Worm (Caenorhabditis elegans) whole organism, mixed stage, embryonic: ENCODE measurements around the gene spig-7.

ENCODE experiments used
- drap-1 ChIP-seq: fragments of 200-800 bp; sonication (Bioruptor generic); optimal IDR thresholded peaks from 3 replicates; lab custom pipeline; 2018; ENCODE audit warnings: mild to moderate bottlenecking, missing genetic modification characterization, missing compliant biosample characterization
- lsy-2 ChIP-seq: fragments of 150-350 bp; optimal IDR thresholded peaks from 2 replicates; lab custom pipeline; 2014; ENCODE audit warnings: missing biosample characterization, missing genetic modification characterization
- pha-4 ChIP-seq: fragments of 150-350 bp; optimal IDR thresholded peaks from 2 replicates; lab custom pipeline; 2018; ENCODE audit warnings: missing biosample characterization, missing genetic modification reagents, missing genetic modification characterization

ce11 chrV:1447079-1447478, 47.5 kb upstream of the spig-7 start, which contains the start of gene cnc-4:
- TF ChIP-seq lsy-2 (tag; lab: Kevin White, UChicago) (no peak), pha-4 (tag; lab: Kevin White, UChicago) (no peak), drap-1 (GFP tag; lab: Kevin White, UChicago) (no peak)
